Worm (Caenorhabditis elegans) whole organism, midembryonic: ENCODE data around the gene ZC239.20.
"Not testable (repeated sequence)": the region's sequence is repeated elsewhere in the genome, so short reads cannot be mapped to it uniquely, and the experiment has no call there.

Experiments
- T22C8.4 ChIP-seq: fragments of 200-800 bp; sonication (Bioruptor generic); IDR thresholded peaks from 2 replicates; pipeline ENCODE4 v1.3.6; 2022; ENCODE audit warnings: missing genetic modification characterization, missing compliant biosample characterization
- cog-1 ChIP-seq: sonication (generic microtip); optimal IDR thresholded peaks from 2 replicates; lab custom pipeline; 2016; ENCODE audit warnings: missing genetic modification characterization, missing compliant biosample characterization
- flt-1 ChIP-seq: fragments of 200-800 bp; sonication (Bioruptor generic); IDR thresholded peaks from 2 replicates; pipeline ENCODE4 v1.3.6; 2022; ENCODE audit warnings: missing genetic modification characterization, missing compliant biosample characterization
- klf-2 ChIP-seq: fragments of 200-800 bp; sonication (Bioruptor generic); conservative IDR thresholded peaks from 2 replicates; pipeline ENCODE4 v1.3.6; 2022; ENCODE audit warnings: missing genetic modification reagents, missing genetic modification characterization, missing compliant biosample characterization
- med-1 ChIP-seq: sonication (generic microtip); optimal IDR thresholded peaks from 2 replicates; lab custom pipeline; 2017; ENCODE audit warnings: missing genetic modification characterization, mild to moderate bottlenecking, missing compliant biosample characterization, antibody characterized with exemption, missing genetic modification reagents; ENCODE audit not compliant: insufficient read depth
- ref-1 ChIP-seq: fragments of 200-800 bp; sonication (Bioruptor generic); conservative IDR thresholded peaks from 2 replicates; pipeline ENCODE4 v1.3.6; 2022; ENCODE audit warnings: missing genetic modification reagents, missing genetic modification characterization, missing compliant biosample characterization
- tab-1 ChIP-seq: fragments of 200-800 bp; sonication (Bioruptor generic); IDR thresholded peaks from 2 replicates; pipeline ENCODE4 v1.3.6; 2022; ENCODE audit warnings: missing genetic modification characterization, missing compliant biosample characterization
- ztf-23 ChIP-seq: fragments of 200-800 bp; sonication (Bioruptor generic); IDR thresholded peaks from 2 replicates; pipeline ENCODE4 v1.3.6; 2022; ENCODE audit warnings: missing genetic modification reagents, missing genetic modification characterization, missing compliant biosample characterization
- ztf-29 ChIP-seq: fragments of 200-800 bp; sonication (Bioruptor generic); IDR thresholded peaks from 2 replicates; pipeline ENCODE4 v1.3.6; 2022; ENCODE audit warnings: missing genetic modification reagents, missing genetic modification characterization, missing compliant biosample characterization

ZC239.20 gene

DNA sequence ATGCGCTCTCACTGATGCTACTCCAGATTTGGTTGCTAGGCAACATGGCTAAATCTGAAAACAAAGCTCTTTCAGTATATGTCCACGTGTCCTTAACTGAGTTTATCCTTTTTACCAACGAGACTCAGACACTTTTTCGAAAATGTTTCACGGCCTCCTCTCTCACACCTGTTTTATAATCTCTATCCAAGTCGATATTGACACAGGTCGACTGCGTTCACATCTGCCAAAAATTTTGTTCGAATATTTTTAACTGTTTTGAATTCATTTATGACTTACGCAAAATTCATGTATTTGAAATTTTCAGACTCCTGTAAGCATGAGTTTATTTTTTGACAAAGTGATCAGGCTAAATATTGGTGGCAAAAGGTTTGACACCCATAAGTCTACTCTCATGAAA is 9.4 kb upstream of the ZC239.20 start, which contains the start of gene ZC239.3:
TSS of gene ZC239.3 (plus strand) at position 301 of the 400 bp plus-strand sequence.
- TF ChIP-seq flt-1 (GFP tag; lab: Robert Waterston, UW); cog-1; ztf-29 (GFP tag; lab: Robert Waterston, UW): not testable (repeated sequence)

DNA sequence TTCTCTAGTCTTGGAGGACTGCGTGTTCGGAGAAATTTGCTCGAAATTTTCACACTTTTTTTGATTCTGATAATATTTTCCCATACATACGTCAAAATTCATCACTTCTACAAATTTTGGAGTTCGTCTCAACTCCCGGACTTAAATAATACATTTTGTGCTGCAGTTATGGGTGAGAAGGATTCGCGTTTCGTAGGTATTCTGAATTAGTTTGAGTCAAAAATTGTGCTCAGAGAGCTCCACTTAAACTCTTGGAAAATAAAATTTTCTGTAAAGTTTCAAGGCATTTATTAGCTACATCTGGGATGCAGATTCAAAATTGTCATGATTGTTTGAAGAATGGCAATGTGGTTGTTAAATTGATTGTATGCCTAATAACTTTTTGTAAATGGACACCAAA is 7.6 kb upstream of the ZC239.20 start, which contains the start of gene ZC239.4:
TSS of gene ZC239.4 (plus strand) at position 301 of the 400 bp plus-strand sequence.
- TF ChIP-seq ref-1 (GFP tag; lab: Robert Waterston, UW) (no peak), cog-1 (no peak), ztf-23 (GFP tag; lab: Robert Waterston, UW) (no peak), ztf-29 (GFP tag; lab: Robert Waterston, UW) (no peak)

DNA sequence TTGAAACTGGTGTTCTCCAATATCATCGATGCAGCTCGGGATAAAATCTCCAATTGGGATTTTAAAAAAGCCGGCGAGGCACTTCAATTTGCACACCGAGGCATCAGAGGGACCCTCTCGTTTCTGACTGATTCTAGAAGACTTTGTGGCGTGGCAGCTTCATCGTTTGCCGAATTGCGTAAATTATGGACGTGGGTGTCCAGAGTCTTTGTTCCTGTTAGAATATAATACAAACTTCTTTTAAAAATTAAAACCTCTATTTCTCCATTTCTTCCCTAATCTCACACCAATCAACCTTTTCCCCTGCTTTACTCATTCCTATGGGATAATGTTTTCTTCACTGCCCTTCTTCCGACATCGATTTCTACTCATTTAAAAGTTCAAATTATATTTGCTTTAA is 4.0 kb upstream of the ZC239.20 start, which contains the start of gene ZC239.5:
TSS of gene ZC239.5 (plus strand) at position 301 of the 400 bp plus-strand sequence.
- TF ChIP-seq cog-1 (no peak), flt-1 (GFP tag; lab: Robert Waterston, UW) (no peak), ztf-23 (GFP tag; lab: Robert Waterston, UW) (no peak), med-1 (no peak), T22C8.4 (no peak), ref-1 (GFP tag; lab: Robert Waterston, UW) (no peak), klf-2 (GFP tag; lab: Robert Waterston, UW) (no peak), ztf-29 (GFP tag; lab: Robert Waterston, UW) (no peak), tab-1 (no peak)

DNA sequence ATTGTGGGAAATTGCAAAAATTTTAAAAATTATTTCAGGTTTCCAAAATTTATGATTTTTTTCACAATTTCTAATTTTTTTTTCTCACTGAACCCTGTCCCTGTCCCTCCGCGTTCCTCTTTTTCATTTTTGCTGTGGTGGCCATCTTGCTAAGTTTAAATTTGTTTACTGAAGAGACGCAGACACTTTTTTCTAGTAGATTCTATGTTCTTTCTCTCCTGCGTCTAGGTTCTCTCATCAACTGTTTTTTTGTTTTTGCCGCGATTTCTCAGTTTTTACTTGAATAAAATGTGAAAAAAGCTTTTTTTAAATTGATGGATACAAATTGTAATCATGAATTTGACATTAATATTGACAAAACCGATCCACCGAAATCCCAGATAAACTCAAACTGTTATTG is 2.9 kb upstream of the ZC239.20 start, which contains the start of gene ZC239.6:
TSS of gene ZC239.6 (plus strand) at position 381 of the 400 bp plus-strand sequence.
- TF ChIP-seq T22C8.4 (no peak), tab-1 (no peak), klf-2 (GFP tag; lab: Robert Waterston, UW) (no peak), cog-1 (no peak), flt-1 (GFP tag; lab: Robert Waterston, UW) (no peak), med-1 (no peak), ztf-29 (GFP tag; lab: Robert Waterston, UW) (no peak), ztf-23 (GFP tag; lab: Robert Waterston, UW) (no peak), ref-1 (GFP tag; lab: Robert Waterston, UW) (no peak)

DNA sequence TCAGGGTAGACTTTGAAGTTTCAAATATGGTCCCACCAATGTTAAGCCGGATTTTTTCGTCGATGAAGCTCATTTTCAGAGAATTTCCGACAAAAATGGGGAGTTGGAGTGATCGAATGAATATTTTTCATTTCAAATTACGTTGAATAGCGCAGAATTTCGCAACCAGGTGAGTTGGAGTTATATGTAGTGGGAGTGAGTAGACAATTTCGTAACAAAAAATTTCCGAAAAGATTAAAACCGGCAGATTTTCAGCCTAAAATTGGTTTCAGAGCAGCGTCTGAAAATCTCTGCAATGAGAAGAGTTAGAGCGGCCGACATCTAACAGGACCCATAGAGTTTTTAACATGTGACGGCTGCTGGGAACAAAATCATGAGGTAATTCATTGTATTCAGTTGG is 2.4 kb upstream of the ZC239.20 start, which contains the start of gene sdz-35:
TSS of gene sdz-35 (minus strand) at position 101 of the 400 bp plus-strand sequence.
- TF ChIP-seq T22C8.4 (no peak), flt-1 (GFP tag; lab: Robert Waterston, UW) (no peak), klf-2 (GFP tag; lab: Robert Waterston, UW) (no peak), med-1 (no peak)

DNA sequence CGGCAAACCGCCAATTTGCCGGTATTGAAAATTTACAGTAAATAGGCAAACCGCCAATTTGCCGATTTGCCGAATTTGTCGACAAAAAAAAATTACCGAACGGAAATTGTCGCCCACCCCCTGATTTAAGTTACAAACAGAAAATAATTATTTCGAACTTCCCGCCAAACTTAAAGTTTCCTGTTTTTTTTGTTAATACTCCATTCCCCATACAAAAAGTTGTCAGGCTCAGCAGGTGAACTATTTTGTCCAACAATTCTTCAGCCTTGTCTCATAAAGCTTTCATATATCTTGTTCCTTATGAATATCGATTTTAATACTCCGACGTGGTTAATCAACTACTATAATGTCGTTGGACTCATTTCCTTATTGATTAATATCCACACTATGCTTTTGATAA is 2.9 kb downstream of the ZC239.20 start, which contains the start of gene sri-50:
TSS of gene sri-50 (plus strand) at position 301 of the 400 bp plus-strand sequence.
- TF ChIP-seq ztf-23 (GFP tag; lab: Robert Waterston, UW) (no peak), flt-1 (GFP tag; lab: Robert Waterston, UW) (no peak), ztf-29 (GFP tag; lab: Robert Waterston, UW) (no peak), med-1 (no peak), ref-1 (GFP tag; lab: Robert Waterston, UW) (no peak), T22C8.4 (no peak), klf-2 (GFP tag; lab: Robert Waterston, UW) (no peak), cog-1 (no peak), tab-1 (no peak)

DNA sequence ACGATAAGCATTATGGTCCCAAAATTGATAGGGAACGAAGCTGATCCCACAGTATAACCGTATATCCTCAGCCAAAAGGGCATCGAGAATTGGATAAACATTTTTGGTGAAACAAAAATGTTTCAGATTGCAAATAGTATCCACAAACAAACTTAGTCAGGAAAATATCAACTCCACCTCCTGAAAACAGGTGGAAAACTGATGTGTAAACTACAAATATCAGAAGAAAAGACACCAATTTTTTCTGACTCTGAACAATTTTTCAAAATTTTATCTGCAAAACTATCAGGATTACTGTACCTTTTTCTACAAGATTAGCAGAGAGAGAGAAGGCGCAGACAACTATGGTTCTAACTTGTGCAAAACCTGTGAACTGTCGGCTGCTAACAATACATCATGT is 3.8 kb downstream of the ZC239.20 start, which contains the start of gene sri-53:
TSS of gene sri-53 (minus strand) at position 101 of the 400 bp plus-strand sequence.
- TF ChIP-seq med-1 = no peak

DNA sequence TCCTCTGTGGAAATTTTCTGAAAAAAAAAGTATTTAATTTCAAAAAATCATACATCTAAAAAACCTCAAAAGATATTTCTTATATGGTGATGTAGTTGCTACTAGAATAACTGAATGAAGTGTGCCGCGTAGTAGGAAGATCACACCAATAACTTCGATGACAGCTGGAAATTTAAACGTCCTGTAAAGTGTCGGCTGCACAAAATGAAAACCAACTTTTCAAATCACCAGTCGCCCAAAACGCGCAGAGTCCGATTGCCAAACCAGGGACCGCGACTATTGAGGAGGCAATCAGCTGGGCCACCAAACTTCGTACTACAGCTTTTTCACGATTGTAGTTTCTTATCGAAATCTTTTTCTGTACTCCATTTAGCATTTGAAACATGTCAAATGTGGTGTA is 5.1 kb downstream of the ZC239.20 start, which contains the start of gene sri-48:
TSS of gene sri-48 (minus strand) at position 101 of the 400 bp plus-strand sequence.
- TF ChIP-seq ztf-23 (GFP tag; lab: Robert Waterston, UW); cog-1; tab-1: not testable (repeated sequence)

DNA sequence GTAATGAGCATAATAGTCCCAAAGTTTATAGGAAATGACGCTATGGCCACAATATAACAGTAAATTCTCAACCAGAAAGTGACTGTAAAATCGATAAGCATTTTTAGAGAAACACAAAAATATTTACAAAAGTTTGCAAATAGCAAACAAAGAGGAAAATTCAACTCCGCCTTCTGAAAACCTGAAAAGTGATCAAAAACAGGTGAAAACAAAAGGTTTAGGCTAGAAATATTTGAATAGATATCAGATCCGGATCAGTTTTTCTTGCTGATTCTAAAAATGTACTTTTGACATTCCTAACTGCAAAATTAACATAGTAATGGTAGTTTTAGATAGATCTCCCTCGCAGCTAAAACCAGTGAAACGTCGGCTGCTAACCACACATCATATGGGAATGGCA is 7.3 kb downstream of the ZC239.20 start, which contains the start of gene sri-51:
TSS of gene sri-51 (minus strand) at position 101 of the 400 bp plus-strand sequence.
- no peak for TF ChIP-seq cog-1
- no peak for TF ChIP-seq tab-1
- TF ChIP-seq ref-1 (GFP tag; lab: Robert Waterston, UW) = no peak
- no peak for TF ChIP-seq flt-1 (GFP tag; lab: Robert Waterston, UW)
- no peak for TF ChIP-seq ztf-29 (GFP tag; lab: Robert Waterston, UW)
- no peak for TF ChIP-seq med-1
- no peak for TF ChIP-seq T22C8.4
- TF ChIP-seq klf-2 (GFP tag; lab: Robert Waterston, UW) = no peak
- no peak for TF ChIP-seq ztf-23 (GFP tag; lab: Robert Waterston, UW)

DNA sequence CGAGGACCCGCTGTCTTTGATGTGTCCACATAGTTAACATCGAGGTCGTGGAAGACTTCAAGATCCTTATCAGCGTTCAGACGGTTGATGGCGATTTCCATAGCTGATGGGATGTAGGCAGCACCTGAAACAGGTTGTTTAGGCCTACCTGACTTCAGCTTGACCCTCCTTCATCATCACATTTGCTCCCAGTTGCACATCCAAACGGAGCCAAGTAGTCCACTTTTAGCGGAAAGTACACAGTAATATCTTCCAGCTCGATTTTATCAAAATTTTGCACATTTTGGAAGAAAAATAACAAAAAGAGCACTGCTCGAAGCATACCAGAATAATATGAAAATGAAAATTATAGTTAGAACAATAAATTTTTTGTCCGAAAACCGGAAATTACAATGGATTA is 9.4 kb downstream of the ZC239.20 start, which contains the start of gene gcy-15:
TSS of gene gcy-15 (minus strand) at position 101 of the 400 bp plus-strand sequence.
- TF ChIP-seq ref-1 (GFP tag; lab: Robert Waterston, UW) (no peak), tab-1 (no peak), cog-1 (no peak), ztf-23 (GFP tag; lab: Robert Waterston, UW) (no peak), klf-2 (GFP tag; lab: Robert Waterston, UW) (no peak), med-1 (no peak), flt-1 (GFP tag; lab: Robert Waterston, UW) (no peak), T22C8.4 (no peak), ztf-29 (GFP tag; lab: Robert Waterston, UW) (no peak)

DNA sequence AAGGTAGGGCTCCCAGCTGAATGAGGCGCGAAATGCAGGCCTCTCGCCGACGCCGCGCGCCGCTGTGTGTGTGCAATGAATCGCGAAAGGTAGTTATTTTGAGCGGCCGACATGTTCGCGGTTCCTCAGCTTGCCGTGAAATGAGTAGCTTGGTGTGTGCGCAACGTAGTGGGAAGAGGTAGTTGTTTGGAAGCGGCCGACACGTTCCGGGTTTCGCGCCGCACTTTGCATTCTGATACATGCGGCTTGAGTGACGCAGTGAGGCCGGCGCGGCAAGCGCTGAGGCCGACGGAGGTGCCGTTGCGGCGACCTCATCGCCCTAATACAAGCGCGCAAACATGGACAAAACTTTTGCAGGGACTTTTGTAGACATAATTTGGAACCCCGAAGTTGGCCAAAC is 10.6 kb downstream of the ZC239.20 start:
- TF ChIP-seq ztf-23 (GFP tag; lab: Robert Waterston, UW) = no peak
- no peak for TF ChIP-seq cog-1
- no peak for TF ChIP-seq T22C8.4
- no peak for TF ChIP-seq med-1
- no peak for TF ChIP-seq ref-1 (GFP tag; lab: Robert Waterston, UW)
- no peak for TF ChIP-seq tab-1
- TF ChIP-seq ztf-29 (GFP tag; lab: Robert Waterston, UW) = no peak
- no peak for TF ChIP-seq flt-1 (GFP tag; lab: Robert Waterston, UW)
- TF ChIP-seq klf-2 (GFP tag; lab: Robert Waterston, UW) = no peak
